Worm (Caenorhabditis elegans) whole organism, early embryonic: Measurements from ENCODE around the gene frpr-7.

Source experiments
- B0310.2 ChIP-seq: sonication (generic microtip); optimal IDR thresholded peaks from 2 replicates; lab custom pipeline; 2016; ENCODE audit warnings: mild to moderate bottlenecking, missing genetic modification characterization, missing compliant biosample characterization
- F13C5.2 ChIP-seq: sonication (generic microtip); optimal IDR thresholded peaks from 2 replicates; lab custom pipeline; 2017; ENCODE audit warnings: mild to moderate bottlenecking, missing genetic modification characterization, inconsistent platforms, missing compliant biosample characterization
- aly-1 ChIP-seq: sonication (generic microtip); optimal IDR thresholded peaks from 2 replicates; lab custom pipeline; 2016; ENCODE audit warnings: missing genetic modification characterization, missing compliant biosample characterization
- ama-1 ChIP-seq: fragments of 150-350 bp; optimal IDR thresholded peaks from 2 replicates; lab custom pipeline; 2014
- ceh-13 ChIP-seq: fragments of 200-800 bp; sonication (Bioruptor generic); optimal IDR thresholded peaks from 2 replicates; lab custom pipeline; 2018; ENCODE audit warnings: mild to moderate bottlenecking, missing genetic modification characterization, missing compliant biosample characterization
- ceh-36 ChIP-seq: sonication (generic microtip); optimal IDR thresholded peaks from 2 replicates; lab custom pipeline; 2016; ENCODE audit warnings: missing genetic modification characterization, inconsistent platforms, missing compliant biosample characterization
- ets-7 ChIP-seq: sonication (generic microtip); optimal IDR thresholded peaks from 2 replicates; lab custom pipeline; 2016; ENCODE audit warnings: missing genotype, missing genetic modification characterization, missing compliant biosample characterization
- flt-1 ChIP-seq: fragments of 200-800 bp; sonication (Bioruptor generic); IDR thresholded peaks from 2 replicates; pipeline ENCODE4 v1.3.6; 2022; ENCODE audit warnings: missing genetic modification characterization, missing compliant biosample characterization
- hmbx-1 ChIP-seq: sonication (generic microtip); optimal IDR thresholded peaks from 2 replicates; lab custom pipeline; 2016; ENCODE audit warnings: mild to moderate bottlenecking, missing genetic modification characterization, missing compliant biosample characterization
- hmg-4 ChIP-seq: fragments of 200-800 bp; sonication (Bioruptor generic); optimal IDR thresholded peaks from 2 replicates; lab custom pipeline; 2018; ENCODE audit warnings: mild to moderate bottlenecking, missing genetic modification characterization, missing compliant biosample characterization
- hnd-1 ChIP-seq: sonication (generic microtip); optimal IDR thresholded peaks from 2 replicates; lab custom pipeline; 2016; ENCODE audit warnings: missing genetic modification characterization, missing compliant biosample characterization
- pes-1 ChIP-seq: fragments of 200-800 bp; sonication (Bioruptor generic); IDR thresholded peaks from 2 replicates; pipeline ENCODE4 v1.3.6; 2022; ENCODE audit warnings: missing genetic modification reagents, missing genetic modification characterization, missing compliant biosample characterization
- scrt-1 ChIP-seq: fragments of 200-800 bp; sonication (Bioruptor generic); IDR thresholded peaks from 2 replicates; pipeline ENCODE4 v1.3.6; 2022; ENCODE audit warnings: missing genetic modification characterization, missing compliant biosample characterization
- sea-1 ChIP-seq: fragments of 200-800 bp; sonication (Bioruptor generic); conservative IDR thresholded peaks from 2 replicates; pipeline ENCODE4 v1.3.6; 2022; ENCODE audit warnings: missing genetic modification characterization, missing compliant biosample characterization
- tbx-11 ChIP-seq: fragments of 200-800 bp; sonication (Bioruptor generic); IDR thresholded peaks from 2 replicates; pipeline ENCODE4 v1.3.6; 2022; ENCODE audit warnings: missing genetic modification characterization, missing compliant biosample characterization
- tbx-37 ChIP-seq: fragments of 200-800 bp; sonication (Bioruptor generic); conservative IDR thresholded peaks from 2 replicates; pipeline ENCODE4 v1.3.6; 2022; ENCODE audit warnings: missing genetic modification reagents, missing genetic modification characterization, missing compliant biosample characterization
- tra-4 ChIP-seq: sonication (generic microtip); optimal IDR thresholded peaks from 2 replicates; lab custom pipeline; 2017; ENCODE audit warnings: missing genetic modification characterization, missing compliant biosample characterization

Gene frpr-7

DNA sequence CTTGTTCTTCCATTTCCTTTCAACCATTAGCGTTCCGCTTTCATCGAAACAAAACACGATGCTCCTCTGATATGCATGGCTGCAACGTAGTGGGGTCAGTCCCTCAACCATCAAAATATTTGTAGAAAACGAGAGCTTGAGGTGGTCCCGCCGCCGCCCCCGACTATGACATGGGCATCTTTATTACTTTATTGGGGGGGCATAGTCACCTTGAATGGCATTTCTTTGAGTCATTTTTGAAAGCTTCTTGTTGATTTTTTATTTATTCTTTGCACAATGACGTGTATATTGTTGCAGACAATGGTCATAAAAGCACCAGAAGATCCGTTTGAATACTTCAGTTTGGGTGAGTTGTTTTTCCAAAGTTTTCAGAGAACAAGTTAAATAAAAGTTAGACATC is 34.6 kb upstream of the frpr-7 start, which contains the start of gene ncs-7:
TSS of gene ncs-7 (plus strand) at position 301 of the 400 bp plus-strand sequence.
- TF ChIP-seq ets-7 (tag; lab: Kevin White, UChicago) (no peak), B0310.2 (tag; lab: Kevin White, UChicago) (no peak), hnd-1 (tag; lab: Kevin White, UChicago) (no peak), scrt-1 (GFP tag; lab: Robert Waterston, UW) (no peak), hmbx-1 (tag; lab: Kevin White, UChicago) (no peak), aly-1 (no peak), tra-4 (tag; lab: Kevin White, UChicago) (no peak), tbx-37 (GFP tag; lab: Robert Waterston, UW) (no peak), F13C5.2 (tag; lab: Kevin White, UChicago) (no peak), ceh-13 (GFP tag; lab: Kevin White, UChicago) (no peak), tbx-11 (GFP tag; lab: Robert Waterston, UW) (no peak), pes-1 (GFP tag; lab: Robert Waterston, UW) (no peak), sea-1 (GFP tag; lab: Robert Waterston, UW) (no peak), ceh-36 (no peak), ama-1 (lab: Kevin White, UChicago) (no peak), flt-1 (GFP tag; lab: Robert Waterston, UW) (no peak)

DNA sequence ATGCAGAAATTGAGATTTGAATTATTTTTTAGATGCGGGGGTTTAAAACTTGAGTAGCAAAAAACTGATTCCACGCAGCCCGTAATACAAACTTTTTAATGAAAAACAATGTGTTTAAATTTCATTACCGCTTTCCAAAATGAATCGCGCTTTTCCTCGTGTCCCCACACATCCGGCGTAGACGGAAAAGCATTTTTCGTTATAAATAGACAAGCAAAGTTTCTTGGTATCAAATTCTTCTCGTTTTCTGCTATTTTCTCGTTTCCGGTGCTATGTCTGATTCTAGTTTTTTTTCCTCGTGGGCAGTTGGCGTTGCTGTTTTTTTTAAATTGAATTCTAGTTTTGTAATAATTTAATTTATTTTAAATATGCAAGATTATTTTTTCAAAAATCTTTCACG is 33.3 kb upstream of the frpr-7 start:
- TF ChIP-seq F13C5.2 (tag; lab: Kevin White, UChicago): no peak
- no peak for TF ChIP-seq ets-7 (tag; lab: Kevin White, UChicago)
- TF ChIP-seq ama-1 (lab: Kevin White, UChicago): no peak
- no peak for TF ChIP-seq tbx-37 (GFP tag; lab: Robert Waterston, UW)
- TF ChIP-seq tra-4 (tag; lab: Kevin White, UChicago): no peak
- no peak for TF ChIP-seq tbx-11 (GFP tag; lab: Robert Waterston, UW)
- TF ChIP-seq flt-1 (GFP tag; lab: Robert Waterston, UW): no peak
- TF ChIP-seq hnd-1 (tag; lab: Kevin White, UChicago): no peak
- TF ChIP-seq B0310.2 (tag; lab: Kevin White, UChicago): no peak
- no peak for TF ChIP-seq pes-1 (GFP tag; lab: Robert Waterston, UW)
- TF ChIP-seq scrt-1 (GFP tag; lab: Robert Waterston, UW): no peak
- no peak for TF ChIP-seq ceh-36
- no peak for TF ChIP-seq sea-1 (GFP tag; lab: Robert Waterston, UW)

DNA sequence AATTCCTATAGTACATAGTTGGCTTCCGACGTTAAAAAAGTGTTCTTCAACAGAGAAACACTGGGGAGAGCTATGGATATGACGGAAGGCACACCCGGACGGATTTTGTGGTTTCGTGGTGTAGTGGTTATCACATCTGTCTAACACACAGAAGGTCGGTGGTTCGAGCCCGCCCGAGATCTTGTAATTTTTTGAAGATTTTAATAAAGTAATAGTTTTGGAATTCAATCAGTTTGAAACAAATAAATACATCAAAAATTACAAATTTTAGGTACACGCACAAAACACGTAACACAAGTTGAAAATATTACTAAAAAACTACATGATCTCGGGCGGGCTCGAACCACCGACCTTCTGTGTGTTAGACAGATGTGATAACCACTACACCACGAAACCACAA is 31.5 kb upstream of the frpr-7 start:
- no peak for TF ChIP-seq F13C5.2 (tag; lab: Kevin White, UChicago)
- peak; percentile 55 for TF ChIP-seq flt-1 (GFP tag; lab: Robert Waterston, UW)
- peak; percentile 64 for TF ChIP-seq ceh-36
- TF ChIP-seq ets-7 (tag; lab: Kevin White, UChicago): no peak
- peak; percentile 75; the same call in 1 of the 2 replicates for TF ChIP-seq scrt-1 (GFP tag; lab: Robert Waterston, UW)
- peak; percentile 29 for TF ChIP-seq ceh-13 (GFP tag; lab: Kevin White, UChicago)
- no peak for TF ChIP-seq hnd-1 (tag; lab: Kevin White, UChicago)
- no peak for TF ChIP-seq hmg-4 (GFP tag; lab: Kevin White, UChicago)
- TF ChIP-seq pes-1 (GFP tag; lab: Robert Waterston, UW): peak; percentile 81
- 0 out of 2 replicates have a peak, but pooled peaks have one; percentile 34 for TF ChIP-seq tbx-37 (GFP tag; lab: Robert Waterston, UW)
- peak; percentile 67; the same call in 1 of the 2 replicates for TF ChIP-seq tbx-11 (GFP tag; lab: Robert Waterston, UW)
- TF ChIP-seq B0310.2 (tag; lab: Kevin White, UChicago): no peak
- no peak for TF ChIP-seq tra-4 (tag; lab: Kevin White, UChicago)
- TF ChIP-seq hmbx-1 (tag; lab: Kevin White, UChicago): no peak
- TF ChIP-seq sea-1 (GFP tag; lab: Robert Waterston, UW): peak; percentile 79; the same call in 1 of the 2 replicates
- no peak for TF ChIP-seq aly-1
- no peak for TF ChIP-seq ama-1 (lab: Kevin White, UChicago)

DNA sequence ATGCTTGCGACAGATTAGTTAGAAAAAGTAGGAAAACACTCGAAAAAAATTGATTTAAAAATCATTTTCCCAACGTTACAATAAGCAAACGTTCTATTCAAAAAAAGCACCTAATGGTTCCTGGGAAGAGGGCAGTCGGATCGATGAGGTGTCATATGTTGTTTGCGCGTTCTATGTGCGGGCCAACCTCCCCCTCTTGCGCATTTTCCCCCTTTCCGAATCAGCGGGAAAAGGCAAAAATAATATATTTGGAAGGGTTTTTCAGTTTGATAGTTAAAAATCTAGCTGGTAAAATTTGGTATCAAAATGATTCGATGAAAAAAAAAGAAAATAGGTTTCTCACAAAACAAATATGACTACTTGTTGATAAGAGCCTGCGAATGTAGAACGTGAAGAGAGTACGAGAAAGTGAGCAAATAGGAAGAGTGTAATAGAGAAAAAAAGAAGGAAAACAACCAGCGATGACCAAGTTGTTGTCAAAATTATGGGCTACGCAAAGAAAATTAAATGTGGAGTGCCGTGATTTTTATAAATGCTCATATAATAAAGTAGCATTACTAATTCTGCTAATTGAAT is 30.8 kb upstream of the frpr-7 start:
- TF ChIP-seq ceh-36 (no peak), tbx-11 (GFP tag; lab: Robert Waterston, UW) (no peak), hmbx-1 (tag; lab: Kevin White, UChicago) (no peak), sea-1 (GFP tag; lab: Robert Waterston, UW) (0 out of 2 replicates have a peak, but pooled peaks have one; percentile 64), hmg-4 (GFP tag; lab: Kevin White, UChicago) (peak; percentile 17), hnd-1 (tag; lab: Kevin White, UChicago) (no peak), tra-4 (tag; lab: Kevin White, UChicago) (no peak), scrt-1 (GFP tag; lab: Robert Waterston, UW) (no peak), pes-1 (GFP tag; lab: Robert Waterston, UW) (no peak), tbx-37 (GFP tag; lab: Robert Waterston, UW) (peak; percentile 32; the same call in 1 of the 2 replicates)

DNA sequence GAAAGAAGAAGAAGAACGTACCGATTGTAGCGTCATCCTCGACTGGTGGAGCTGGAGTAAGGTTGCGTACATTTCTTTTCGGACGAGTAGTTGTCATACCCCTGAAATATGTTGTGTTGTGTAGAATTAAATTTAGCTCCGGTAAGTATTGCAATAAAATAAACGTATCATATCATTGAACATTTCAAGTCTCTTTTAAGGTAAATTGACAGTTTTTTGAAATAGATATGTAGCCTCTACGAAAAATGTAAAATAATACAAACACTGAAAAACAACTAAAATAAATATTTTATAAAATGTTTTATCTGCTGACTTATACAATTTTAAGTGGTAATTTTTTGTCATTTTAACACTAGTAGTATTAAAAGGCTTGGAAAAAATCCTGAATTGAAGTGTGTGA is 30.3 kb upstream of the frpr-7 start, which contains the start of gene C16H3.3:
TSS of gene C16H3.3 (minus strand) at position 101 of the 400 bp plus-strand sequence.
- no peak for TF ChIP-seq hmg-4 (GFP tag; lab: Kevin White, UChicago)
- no peak for TF ChIP-seq sea-1 (GFP tag; lab: Robert Waterston, UW)
- no peak for TF ChIP-seq B0310.2 (tag; lab: Kevin White, UChicago)
- TF ChIP-seq hmbx-1 (tag; lab: Kevin White, UChicago): no peak
- TF ChIP-seq tra-4 (tag; lab: Kevin White, UChicago): no peak
- TF ChIP-seq ama-1 (lab: Kevin White, UChicago): no peak
- TF ChIP-seq pes-1 (GFP tag; lab: Robert Waterston, UW): no peak

DNA sequence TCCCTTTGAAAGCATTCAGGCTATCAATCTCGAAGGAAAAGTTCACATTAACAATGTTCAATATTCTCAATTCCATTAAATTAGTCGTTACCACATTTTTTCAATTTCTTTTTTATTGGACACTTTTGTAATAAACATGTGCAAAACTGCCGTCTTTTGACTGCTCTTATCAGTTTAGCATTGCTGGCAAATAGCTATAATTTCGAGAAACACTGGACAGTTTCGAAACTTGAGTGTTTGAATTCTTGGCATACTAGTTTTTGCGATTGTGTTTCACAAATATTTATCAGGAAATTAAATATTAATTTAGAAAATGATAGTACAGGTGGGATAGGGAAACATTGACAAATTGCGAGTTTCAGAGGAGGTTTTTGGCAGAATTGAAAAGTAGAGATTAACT is 21.7 kb upstream of the frpr-7 start:
- TF ChIP-seq sea-1 (GFP tag; lab: Robert Waterston, UW) (no peak), hmg-4 (GFP tag; lab: Kevin White, UChicago) (no peak), flt-1 (GFP tag; lab: Robert Waterston, UW) (no peak), tra-4 (tag; lab: Kevin White, UChicago) (no peak), hnd-1 (tag; lab: Kevin White, UChicago) (no peak), ceh-36 (no peak), ama-1 (lab: Kevin White, UChicago) (no peak), scrt-1 (GFP tag; lab: Robert Waterston, UW) (no peak), pes-1 (GFP tag; lab: Robert Waterston, UW) (no peak), aly-1 (no peak), tbx-11 (GFP tag; lab: Robert Waterston, UW) (no peak), ceh-13 (GFP tag; lab: Kevin White, UChicago) (no peak)
